Fruit fly (Drosophila melanogaster) whole organism, embryonic: Measurements from ENCODE around the gene SkpD.

Experiments used
- Asciz ChIP-seq: fragments of 200-800 bp; sonication (Bioruptor generic); optimal IDR thresholded peaks from 2 replicates; lab custom pipeline; 2017; ENCODE audit warnings: missing biosample characterization, mild to moderate bottlenecking, missing genetic modification characterization, missing genetic modification reagents
- Bgb ChIP-seq: fragments of 200-800 bp; sonication (Bioruptor generic); IDR thresholded peaks from 2 replicates; pipeline ENCODE4 v1.3.6; 2022; ENCODE audit warnings: missing biosample characterization, missing genetic modification characterization; ENCODE audit not compliant: partially characterized antibody
- CG10147 ChIP-seq: fragments of 200-800 bp; sonication (Bioruptor generic); optimal IDR thresholded peaks from 2 replicates; lab custom pipeline; 2019; ENCODE audit warnings: missing biosample characterization, mild to moderate bottlenecking, missing genetic modification characterization, moderate library complexity
- CG10431 ChIP-seq: fragments of 200-800 bp; sonication (Bioruptor generic); optimal IDR thresholded peaks from 3 replicates; lab custom pipeline; 2018; ENCODE audit warnings: missing biosample characterization, mild to moderate bottlenecking, missing genetic modification characterization
- CG10654 ChIP-seq: fragments of 200-800 bp; sonication (Bioruptor generic); optimal IDR thresholded peaks from 2 replicates; lab custom pipeline; 2016; ENCODE audit warnings: missing biosample characterization, missing genetic modification characterization
- CG1602 ChIP-seq: fragments of 200-800 bp; sonication (Bioruptor generic); optimal IDR thresholded peaks from 3 replicates; lab custom pipeline; 2016; ENCODE audit warnings: missing biosample characterization, missing genetic modification characterization
- CG17328 ChIP-seq: fragments of 200-800 bp; sonication (Bioruptor generic); IDR thresholded peaks from 2 replicates; pipeline ENCODE4 v1.3.6; 2022; ENCODE audit warnings: missing biosample characterization, missing genetic modification characterization
- CG17359 ChIP-seq: fragments of 200-800 bp; sonication (Bioruptor generic); optimal IDR thresholded peaks from 3 replicates; lab custom pipeline; 2018; ENCODE audit warnings: missing biosample characterization, mild to moderate bottlenecking, missing genetic modification characterization, moderate library complexity
- CG18619 ChIP-seq: fragments of 200-800 bp; sonication (Bioruptor generic); optimal IDR thresholded peaks from 3 replicates; lab custom pipeline; 2017; ENCODE audit warnings: missing biosample characterization, mild to moderate bottlenecking, missing genetic modification characterization
- CG18764 ChIP-seq: fragments of 200-800 bp; sonication (Bioruptor generic); optimal IDR thresholded peaks from 3 replicates; lab custom pipeline; 2016; ENCODE audit warnings: missing biosample characterization, missing genetic modification characterization
- CG2129 ChIP-seq: fragments of 200-800 bp; sonication (Bioruptor generic); IDR thresholded peaks from 2 replicates; pipeline ENCODE4 v1.3.6; 2022; ENCODE audit warnings: missing biosample characterization, missing genetic modification characterization; ENCODE audit not compliant: partially characterized antibody
- CG31365 ChIP-seq: fragments of 200-800 bp; sonication (Bioruptor generic); optimal IDR thresholded peaks from 2 replicates; lab custom pipeline; 2018; ENCODE audit warnings: missing biosample characterization, mild to moderate bottlenecking, missing genetic modification characterization
- CG32767 ChIP-seq: fragments of 200-800 bp; sonication (Bioruptor generic); IDR thresholded peaks from 2 replicates; pipeline ENCODE4 v1.3.6; 2022; ENCODE audit warnings: missing biosample characterization, missing genetic modification characterization
- CG4282 ChIP-seq: fragments of 200-800 bp; sonication (Bioruptor generic); optimal IDR thresholded peaks from 2 replicates; lab custom pipeline; 2016; ENCODE audit warnings: missing biosample characterization, missing genetic modification characterization
- CG4404 ChIP-seq: fragments of 200-800 bp; sonication (Bioruptor generic); IDR thresholded peaks from 2 replicates; pipeline ENCODE4 v1.3.6; 2022; ENCODE audit warnings: missing biosample characterization, missing genetic modification characterization
- CG4707 ChIP-seq: fragments of 200-800 bp; sonication (Bioruptor generic); optimal IDR thresholded peaks from 2 replicates; lab custom pipeline; 2018; ENCODE audit warnings: missing biosample characterization, mild to moderate bottlenecking, missing genetic modification characterization, moderate library complexity
- CG4820 ChIP-seq: fragments of 200-800 bp; sonication (Bioruptor generic); optimal IDR thresholded peaks from 3 replicates; lab custom pipeline; 2016; ENCODE audit warnings: missing biosample characterization, missing genetic modification characterization
- CG6272 ChIP-seq: fragments of 200-800 bp; sonication (Bioruptor generic); IDR thresholded peaks from 2 replicates; pipeline ENCODE4 v1.3.6; 2022; ENCODE audit warnings: missing biosample characterization, missing genetic modification characterization
- CG6683 ChIP-seq: fragments of 200-800 bp; sonication (Bioruptor generic); optimal IDR thresholded peaks from 2 replicates; lab custom pipeline; 2017; ENCODE audit warnings: missing biosample characterization, mild to moderate bottlenecking, missing genetic modification characterization, missing genetic modification reagents
- CG7745 ChIP-seq: fragments of 200-800 bp; sonication (Bioruptor generic); optimal IDR thresholded peaks from 2 replicates; lab custom pipeline; 2018; ENCODE audit warnings: missing biosample characterization, mild to moderate bottlenecking, missing genetic modification characterization, moderate library complexity
- CG7963 ChIP-seq: fragments of 200-800 bp; sonication (Bioruptor generic); IDR thresholded peaks from 3 replicates; pipeline ENCODE4 v1.3.6; 2022; ENCODE audit warnings: missing biosample characterization, missing genetic modification characterization; ENCODE audit not compliant: partially characterized antibody
- CG9215 ChIP-seq: fragments of 200-800 bp; sonication (Bioruptor generic); IDR thresholded peaks from 2 replicates; pipeline ENCODE4 v1.3.6; 2022; ENCODE audit warnings: missing biosample characterization, missing genetic modification characterization
- Eip74EF ChIP-seq, 2 experiments: fragments of 200-800 bp in 1 of 2; fragments of >200 bp in 1 of 2; sonication (Bioruptor generic) in 1 of 2; optimal IDR thresholded peaks; 2 replicates each; lab custom pipeline; 2017 to 2019; ENCODE audit warnings: missing biosample characterization in 2 of 2, missing genetic modification characterization in 2 of 2, mild to moderate bottlenecking in 1 of 2, moderate library complexity in 1 of 2
- HmgZ ChIP-seq: fragments of 200-800 bp; sonication (Bioruptor generic); optimal IDR thresholded peaks from 2 replicates; lab custom pipeline; 2018; ENCODE audit warnings: missing biosample characterization, mild to moderate bottlenecking, missing genetic modification characterization
- Nf-YA ChIP-seq: fragments of 200-800 bp; sonication (Bioruptor generic); IDR thresholded peaks from 2 replicates; pipeline ENCODE4 v1.3.6; 2022; ENCODE audit warnings: missing biosample characterization, missing genetic modification characterization
- Poxn ChIP-seq: fragments of 200-800 bp; sonication (Bioruptor generic); IDR thresholded peaks from 2 replicates; pipeline ENCODE4 v1.3.6; 2022; ENCODE audit warnings: missing biosample characterization, missing genetic modification characterization
- Rx ChIP-seq: fragments of 200-800 bp; sonication (Bioruptor generic); IDR thresholded peaks from 2 replicates; pipeline ENCODE4 v1.3.6; 2022; ENCODE audit warnings: missing biosample characterization, missing genetic modification characterization
- Side ChIP-seq: fragments of 200-800 bp; sonication (Bioruptor generic); optimal IDR thresholded peaks from 2 replicates; lab custom pipeline; 2016; ENCODE audit warnings: missing biosample characterization, missing genetic modification characterization
- Trl ChIP-seq, 3 experiments: fragments of >200 bp in 2 of 3; fragments of 200-800 bp in 1 of 3; sonication (Bioruptor generic) in 1 of 3; optimal IDR thresholded peaks; 2 replicates in 1 of 3; 3 replicates in 2 of 3; lab custom pipeline; 2016 to 2017; ENCODE audit warnings: missing biosample characterization in 1 of 3, missing genetic modification characterization in 1 of 3
- ap ChIP-seq: fragments of 200-800 bp; sonication (Bioruptor generic); IDR thresholded peaks from 2 replicates; pipeline ENCODE4 v1.3.6; 2022; ENCODE audit warnings: missing biosample characterization, missing genetic modification characterization
- chn ChIP-seq: fragments of 200-800 bp; sonication (Bioruptor generic); optimal IDR thresholded peaks from 2 replicates; lab custom pipeline; 2016; ENCODE audit warnings: missing biosample characterization, missing genetic modification characterization
- corto ChIP-seq: fragments of 200-800 bp; sonication (Bioruptor generic); optimal IDR thresholded peaks from 2 replicates; lab custom pipeline; 2016; ENCODE audit warnings: missing biosample characterization, mild to moderate bottlenecking, missing genetic modification characterization, moderate library complexity
- disco-r ChIP-seq: fragments of 200-800 bp; sonication (Bioruptor generic); optimal IDR thresholded peaks from 2 replicates; lab custom pipeline; 2016; ENCODE audit warnings: missing biosample characterization, missing genetic modification characterization
- dysf ChIP-seq: fragments of 200-800 bp; sonication (Bioruptor generic); IDR thresholded peaks from 3 replicates; pipeline ENCODE4 v1.3.6; 2022; ENCODE audit warnings: missing biosample characterization, missing genetic modification characterization
- exex ChIP-seq: fragments of 200-800 bp; sonication (Bioruptor generic); optimal IDR thresholded peaks from 4 replicates; lab custom pipeline; 2018; ENCODE audit warnings: missing biosample characterization, mild to moderate bottlenecking, missing genetic modification characterization, moderate library complexity
- fru ChIP-seq: fragments of >200 bp; optimal IDR thresholded peaks from 2 replicates; lab custom pipeline; 2017
- knrl ChIP-seq: fragments of 200-800 bp; sonication (Bioruptor generic); IDR thresholded peaks from 3 replicates; pipeline ENCODE4 v1.3.6; 2022; ENCODE audit warnings: missing biosample characterization, missing genetic modification characterization; ENCODE audit not compliant: partially characterized antibody
- lilli ChIP-seq: fragments of 200-800 bp; sonication (Bioruptor generic); optimal IDR thresholded peaks from 3 replicates; lab custom pipeline; 2016; ENCODE audit warnings: missing biosample characterization, missing genetic modification characterization
- mld ChIP-seq: fragments of 200-800 bp; sonication (Bioruptor generic); IDR thresholded peaks from 3 replicates; pipeline ENCODE4 v1.3.6; 2022; ENCODE audit warnings: missing biosample characterization, missing genetic modification characterization; ENCODE audit not compliant: partially characterized antibody
- oc ChIP-seq: fragments of 200-800 bp; sonication (Bioruptor generic); optimal IDR thresholded peaks from 2 replicates; lab custom pipeline; 2018; ENCODE audit warnings: missing biosample characterization, mild to moderate bottlenecking, missing genetic modification characterization, moderate library complexity
- onecut ChIP-seq: fragments of 200-800 bp; sonication (Bioruptor generic); IDR thresholded peaks from 2 replicates; pipeline ENCODE4 v1.3.6; 2022; ENCODE audit warnings: missing biosample characterization, missing genetic modification characterization
- prd ChIP-seq, 3 experiments: fragments of >200 bp in 2 of 3; fragments of 200-800 bp in 1 of 3; sonication (Bioruptor generic) in 1 of 3; optimal IDR thresholded peaks in 2 of 3; IDR thresholded peaks in 1 of 3; 2 replicates in 2 of 3; 3 replicates in 1 of 3; pipeline versions ENCODE4 v1.3.6 to Lab custom; 2017 to 2022; ENCODE audit warnings: missing biosample characterization in 1 of 3, missing genetic modification characterization in 1 of 3
- sisA ChIP-seq: fragments of 200-800 bp; sonication (Bioruptor generic); IDR thresholded peaks from 2 replicates; pipeline ENCODE4 v1.3.6; 2022; ENCODE audit warnings: missing biosample characterization, missing genetic modification characterization
- slbo ChIP-seq: fragments of 200-800 bp; sonication (Bioruptor generic); IDR thresholded peaks from 2 replicates; pipeline ENCODE4 v1.3.6; 2022; ENCODE audit warnings: missing biosample characterization, missing genetic modification characterization
- ssp ChIP-seq: fragments of 200-800 bp; sonication (Bioruptor generic); IDR thresholded peaks from 2 replicates; pipeline ENCODE4 v1.3.6; 2022; ENCODE audit warnings: missing biosample characterization, missing genetic modification characterization
- tll ChIP-seq, 2 experiments: fragments of 200-800 bp in 1 of 2; fragments of >200 bp in 1 of 2; sonication (Bioruptor generic) in 1 of 2; optimal IDR thresholded peaks; 2 replicates each; lab custom pipeline; 2017 to 2019; ENCODE audit warnings: missing biosample characterization in 2 of 2, missing genetic modification characterization in 2 of 2, mild to moderate bottlenecking in 1 of 2, moderate library complexity in 1 of 2
- unc-4 ChIP-seq: fragments of 200-800 bp; sonication (Bioruptor generic); IDR thresholded peaks from 2 replicates; pipeline ENCODE4 v1.3.6; 2022; ENCODE audit warnings: missing biosample characterization, missing genetic modification characterization; ENCODE audit not compliant: partially characterized antibody
- z ChIP-seq: fragments of 200-800 bp; sonication (Bioruptor generic); IDR thresholded peaks from 3 replicates; pipeline ENCODE4 v1.3.6; 2022; ENCODE audit warnings: missing biosample characterization, missing genetic modification characterization

Gene SkpD

dm6 chrX:19850503-19851094 lies 38.1 kb downstream of the SkpD start:
- TF ChIP-seq unc-4 (no peak), CG6683 (GFP tag; lab: Kevin White, UChicago) (peak; percentile 34), HmgZ (peak; percentile 82), Eip74EF (GFP tag; optimal IDR thresholded peaks at IDR 0.05; lab: Kevin White, UChicago) (peak in 1 of 2 experiments; percentile 85), knrl (GFP tag; lab: Robert Waterston, UW) (no peak), CG4282 (GFP tag; lab: Kevin White, UChicago) (peak; percentile 42), CG6272 (peak; percentile 47; the same call in 1 of the 2 replicates), slbo (GFP tag; lab: Robert Waterston, UW) (peak; percentile 76), dysf (GFP tag; lab: Robert Waterston, UW) (peak; percentile 85), oc (tag; lab: Kevin White, UChicago) (peak; percentile 95), CG10147 (GFP tag; lab: Kevin White, UChicago) (peak; percentile 66), Nf-YA (peak; percentile 71), Bgb (GFP tag; lab: Robert Waterston, UW) (no peak), Side (GFP tag; lab: Kevin White, UChicago) (peak; percentile 87), CG2129 (GFP tag; lab: Robert Waterston, UW) (no peak), CG1602 (peak; percentile 94), CG32767 (GFP tag; lab: Robert Waterston, UW) (peak; percentile 76), fru (lab: Kevin White, UChicago) (no peak), CG18764 (GFP tag; lab: Kevin White, UChicago) (peak; percentile 86), CG10431 (GFP tag; lab: Kevin White, UChicago) (peak; percentile 84), CG31365 (tag; lab: Kevin White, UChicago) (peak; percentile 36), CG7745 (tag; lab: Kevin White, UChicago) (peak; percentile 58), tll (GFP tag; optimal IDR thresholded peaks at IDR 0.05; lab: Kevin White, UChicago) (no peak), CG9215 (GFP tag; lab: Robert Waterston, UW) (peak; percentile 52; the same call in 1 of the 2 replicates), CG4404 (peak; percentile 83), exex (no peak), prd (optimal IDR thresholded peaks at IDR 0.05; lab: Kevin White, UChicago) (no peak), prd (GFP tag; IDR thresholded peaks at IDR 0.05; lab: Robert Waterston, UW) (peak; percentile 93), disco-r (GFP tag; lab: Kevin White, UChicago) (peak; percentile 88), Trl (optimal IDR thresholded peaks at IDR 0.05; lab: Kevin White, UChicago) (no peak), Trl (GFP tag; optimal IDR thresholded peaks at IDR 0.05; lab: Kevin White, UChicago) (peak; percentile 89), CG17359 (tag; lab: Kevin White, UChicago) (peak; percentile 95), CG4707 (peak; percentile 86), CG7963 (GFP tag; lab: Robert Waterston, UW) (no peak), chn (peak; percentile 95), onecut (GFP tag; lab: Robert Waterston, UW) (peak; percentile 85), Poxn (GFP tag; lab: Robert Waterston, UW) (no peak), CG10654 (GFP tag; lab: Kevin White, UChicago) (peak; percentile 90), CG18619 (GFP tag; lab: Kevin White, UChicago) (peak; percentile 81), CG4820 (GFP tag; lab: Kevin White, UChicago) (peak; percentile 95), sisA (peak; percentile 93), corto (no peak), CG17328 (GFP tag; lab: Robert Waterston, UW) (peak; percentile 96), Rx (GFP tag; lab: Robert Waterston, UW) (peak; percentile 84), z (peak; percentile 59; the same call in 1 of the 3 replicates), ap (GFP tag; lab: Robert Waterston, UW) (peak; percentile 87), mld (no peak), lilli (GFP tag; lab: Kevin White, UChicago) (peak; percentile 88), Asciz (GFP tag; lab: Kevin White, UChicago) (peak; percentile 87), ssp (GFP tag; lab: Robert Waterston, UW) (peak; percentile 75)
